Worm (Caenorhabditis elegans) whole organism, late embryonic: ENCODE measurements around the gene F44B9.8.

ENCODE experiments used
- C08G9.2 ChIP-seq: sonication (generic microtip); optimal IDR thresholded peaks from 2 replicates; lab custom pipeline; 2016; ENCODE audit warnings: mild to moderate bottlenecking, missing genetic modification characterization, moderate library complexity, missing compliant biosample characterization
- C38D4.7 ChIP-seq: fragments of 200-800 bp; sonication (Bioruptor generic); optimal IDR thresholded peaks from 2 replicates; lab custom pipeline; 2018; ENCODE audit warnings: mild to moderate bottlenecking, missing genetic modification characterization, moderate library complexity, missing compliant biosample characterization
- K02D7.2 ChIP-seq: sonication (generic microtip); optimal IDR thresholded peaks from 2 replicates; lab custom pipeline; 2017; ENCODE audit warnings: mild to moderate bottlenecking, missing genetic modification characterization, missing compliant biosample characterization
- K09A11.1 ChIP-seq: sonication (generic microtip); optimal IDR thresholded peaks from 2 replicates; lab custom pipeline; 2017; ENCODE audit warnings: antibody characterized with exemption, mild to moderate bottlenecking, missing genetic modification characterization, missing compliant biosample characterization; ENCODE audit not compliant: insufficient read depth
- T23F11.4 ChIP-seq: fragments of 200-800 bp; sonication (Bioruptor generic); optimal IDR thresholded peaks from 2 replicates; lab custom pipeline; 2018; ENCODE audit warnings: mild to moderate bottlenecking, missing genetic modification characterization, missing compliant biosample characterization
- ahr-1 ChIP-seq: sonication (generic microtip); optimal IDR thresholded peaks from 2 replicates; lab custom pipeline; 2016; ENCODE audit warnings: missing genetic modification characterization, missing compliant biosample characterization
- ceh-18 ChIP-seq: sonication (generic microtip); optimal IDR thresholded peaks from 2 replicates; lab custom pipeline; 2016; ENCODE audit warnings: missing genetic modification characterization, missing compliant biosample characterization
- ceh-22 ChIP-seq: sonication (generic microtip); optimal IDR thresholded peaks from 2 replicates; lab custom pipeline; 2017; ENCODE audit warnings: missing biosample characterization, missing genetic modification characterization
- ceh-24 ChIP-seq: sonication (generic microtip); optimal IDR thresholded peaks from 2 replicates; lab custom pipeline; 2016; ENCODE audit warnings: mild to moderate bottlenecking, missing genetic modification characterization, missing compliant biosample characterization
- ceh-30 ChIP-seq: fragments of 150-350 bp; optimal IDR thresholded peaks from 2 replicates; lab custom pipeline; 2014; ENCODE audit warnings: missing biosample characterization, missing genetic modification characterization
- ceh-31 ChIP-seq: sonication (generic microtip); optimal IDR thresholded peaks from 2 replicates; lab custom pipeline; 2016; ENCODE audit warnings: missing genetic modification characterization, missing compliant biosample characterization
- ceh-34 ChIP-seq: sonication (generic microtip); optimal IDR thresholded peaks from 2 replicates; lab custom pipeline; 2016; ENCODE audit warnings: mild to moderate bottlenecking, missing genetic modification characterization, missing compliant biosample characterization
- ceh-45 ChIP-seq: fragments of 200-800 bp; sonication (Bioruptor generic); IDR thresholded peaks from 2 replicates; pipeline ENCODE4 v1.3.6; 2022; ENCODE audit warnings: missing genetic modification reagents, missing genetic modification characterization, missing compliant biosample characterization
- ceh-48 ChIP-seq: sonication (generic microtip); optimal IDR thresholded peaks from 2 replicates; lab custom pipeline; 2016; ENCODE audit warnings: missing genetic modification characterization, inconsistent platforms, missing compliant biosample characterization
- ceh-6 ChIP-seq: fragments of 200-800 bp; sonication (Bioruptor generic); optimal IDR thresholded peaks from 2 replicates; lab custom pipeline; 2018; ENCODE audit warnings: mild to moderate bottlenecking, missing genetic modification characterization, missing compliant biosample characterization
- che-1 ChIP-seq: sonication (generic microtip); optimal IDR thresholded peaks from 2 replicates; lab custom pipeline; 2016; ENCODE audit warnings: mild to moderate bottlenecking, missing genetic modification characterization, missing compliant biosample characterization
- dmd-4 ChIP-seq: sonication (generic microtip); optimal IDR thresholded peaks from 2 replicates; lab custom pipeline; 2016; ENCODE audit warnings: borderline replicate concordance, missing genetic modification characterization, missing compliant biosample characterization
- dve-1 ChIP-seq: sonication (generic microtip); optimal IDR thresholded peaks from 2 replicates; lab custom pipeline; 2017; ENCODE audit warnings: antibody characterized with exemption, mild to moderate bottlenecking, missing genetic modification characterization, missing compliant biosample characterization
- elt-2 ChIP-seq: sonication (generic microtip); optimal IDR thresholded peaks from 2 replicates; lab custom pipeline; 2016; ENCODE audit warnings: missing genetic modification reagents, missing genetic modification characterization, missing compliant biosample characterization
- elt-4 ChIP-seq: sonication (generic microtip); optimal IDR thresholded peaks from 2 replicates; lab custom pipeline; 2016; ENCODE audit warnings: missing genetic modification characterization, missing compliant biosample characterization
- ets-4 ChIP-seq: sonication (generic microtip); optimal IDR thresholded peaks from 2 replicates; lab custom pipeline; 2016; ENCODE audit warnings: missing genetic modification characterization, missing compliant biosample characterization
- eyg-1 ChIP-seq: sonication (generic microtip); optimal IDR thresholded peaks from 2 replicates; lab custom pipeline; 2016; ENCODE audit warnings: missing genotype, missing genetic modification characterization, missing compliant biosample characterization
- fax-1 ChIP-seq: sonication (generic microtip); optimal IDR thresholded peaks from 2 replicates; lab custom pipeline; 2016; ENCODE audit warnings: missing genotype, missing genetic modification characterization, missing compliant biosample characterization
- fkh-10 ChIP-seq: fragments of 150-350 bp; optimal IDR thresholded peaks from 2 replicates; lab custom pipeline; 2014; ENCODE audit warnings: missing biosample characterization, missing genetic modification reagents, missing genetic modification characterization
- fkh-6 ChIP-seq: sonication (generic microtip); optimal IDR thresholded peaks from 2 replicates; lab custom pipeline; 2016; ENCODE audit warnings: missing genetic modification characterization, missing compliant biosample characterization
- hlh-15 ChIP-seq: sonication (generic microtip); optimal IDR thresholded peaks from 2 replicates; lab custom pipeline; 2016; ENCODE audit warnings: missing genetic modification characterization, missing compliant biosample characterization
- hlh-30 ChIP-seq: sonication (generic microtip); optimal IDR thresholded peaks from 2 replicates; lab custom pipeline; 2017; ENCODE audit warnings: antibody characterized with exemption, missing genetic modification characterization, missing compliant biosample characterization; ENCODE audit not compliant: insufficient read depth
- hlh-8 ChIP-seq: sonication (generic microtip); optimal IDR thresholded peaks from 2 replicates; lab custom pipeline; 2016; ENCODE audit warnings: missing genotype, missing genetic modification characterization, missing compliant biosample characterization
- lim-6 ChIP-seq: sonication (generic microtip); optimal IDR thresholded peaks from 2 replicates; lab custom pipeline; 2016; ENCODE audit warnings: missing genetic modification characterization, missing compliant biosample characterization
- lin-11 ChIP-seq: fragments of 200-800 bp; sonication (Bioruptor generic); optimal IDR thresholded peaks from 2 replicates; lab custom pipeline; 2018; ENCODE audit warnings: mild to moderate bottlenecking, missing genetic modification characterization, missing compliant biosample characterization
- madf-2 ChIP-seq: sonication (generic microtip); optimal IDR thresholded peaks from 2 replicates; lab custom pipeline; 2017; ENCODE audit warnings: missing genetic modification characterization, missing compliant biosample characterization
- mec-3 ChIP-seq: sonication (generic microtip); optimal IDR thresholded peaks from 2 replicates; lab custom pipeline; 2016; ENCODE audit warnings: borderline replicate concordance, missing genetic modification characterization, missing compliant biosample characterization
- nfya-1 ChIP-seq: sonication (generic microtip); optimal IDR thresholded peaks from 2 replicates; lab custom pipeline; 2017; ENCODE audit warnings: missing genetic modification characterization, mild to moderate bottlenecking, missing compliant biosample characterization, antibody characterized with exemption, moderate library complexity
- nhr-11 ChIP-seq: fragments of 150-350 bp; optimal IDR thresholded peaks from 2 replicates; lab custom pipeline; 2014; ENCODE audit warnings: missing biosample characterization, missing genetic modification characterization
- npax-4 ChIP-seq: sonication (generic microtip); optimal IDR thresholded peaks from 2 replicates; lab custom pipeline; 2016; ENCODE audit warnings: missing genetic modification characterization, missing compliant biosample characterization
- odd-2 ChIP-seq: sonication (generic microtip); optimal IDR thresholded peaks from 2 replicates; lab custom pipeline; 2017; ENCODE audit warnings: antibody characterized with exemption, mild to moderate bottlenecking, missing genetic modification characterization, missing compliant biosample characterization
- pat-9 ChIP-seq: fragments of 200-800 bp; sonication (Bioruptor generic); optimal IDR thresholded peaks from 2 replicates; lab custom pipeline; 2018; ENCODE audit warnings: mild to moderate bottlenecking, missing genetic modification characterization, moderate library complexity, missing compliant biosample characterization
- pax-1 ChIP-seq: fragments of 150-350 bp; optimal IDR thresholded peaks from 2 replicates; lab custom pipeline; 2014; ENCODE audit warnings: missing biosample characterization, missing genetic modification characterization
- pha-2 ChIP-seq: sonication (generic microtip); optimal IDR thresholded peaks from 2 replicates; lab custom pipeline; 2017; ENCODE audit warnings: mild to moderate bottlenecking, missing genetic modification characterization, missing compliant biosample characterization
- pqm-1 ChIP-seq: sonication (generic microtip); optimal IDR thresholded peaks from 2 replicates; lab custom pipeline; 2016; ENCODE audit warnings: missing genetic modification characterization, missing compliant biosample characterization
- pros-1 ChIP-seq: fragments of 150-350 bp; optimal IDR thresholded peaks from 2 replicates; lab custom pipeline; 2014; ENCODE audit warnings: missing biosample characterization, missing genetic modification reagents, missing genetic modification characterization
- sdc-2 ChIP-seq: sonication (generic microtip); optimal IDR thresholded peaks from 2 replicates; lab custom pipeline; 2016; ENCODE audit warnings: missing genotype, missing genetic modification characterization, missing compliant biosample characterization
- sox-2 ChIP-seq: fragments of 200-800 bp; sonication (Bioruptor generic); IDR thresholded peaks from 2 replicates; pipeline ENCODE4 v1.3.6; 2022; ENCODE audit warnings: missing genetic modification reagents, missing genetic modification characterization, missing compliant biosample characterization
- sox-4 ChIP-seq: sonication (generic microtip); optimal IDR thresholded peaks from 2 replicates; lab custom pipeline; 2017; ENCODE audit warnings: mild to moderate bottlenecking, missing genetic modification characterization, inconsistent platforms, missing compliant biosample characterization
- syd-9 ChIP-seq: sonication (generic microtip); optimal IDR thresholded peaks from 2 replicates; lab custom pipeline; 2016; ENCODE audit warnings: mild to moderate bottlenecking, missing genetic modification characterization, moderate library complexity, missing compliant biosample characterization
- ttx-3 ChIP-seq: sonication (generic microtip); optimal IDR thresholded peaks from 2 replicates; lab custom pipeline; 2016; ENCODE audit warnings: missing genetic modification reagents, missing genetic modification characterization, missing compliant biosample characterization
- unc-3 ChIP-seq, 2 experiments: fragments of 200-800 bp in 1 of 2; sonication (Bioruptor generic) in 1 of 2; sonication (generic microtip) in 1 of 2; conservative IDR thresholded peaks in 1 of 2; optimal IDR thresholded peaks in 1 of 2; 2 replicates each; pipeline versions ENCODE4 v1.3.6 to Lab custom; 2016 to 2022; ENCODE audit warnings: missing compliant biosample characterization in 2 of 2, missing genetic modification characterization in 2 of 2, missing genetic modification reagents in 1 of 2
- unc-42 ChIP-seq: sonication (generic microtip); optimal IDR thresholded peaks from 2 replicates; lab custom pipeline; 2016; ENCODE audit warnings: missing genotype, missing genetic modification characterization, missing compliant biosample characterization
- unc-55 ChIP-seq: sonication (generic microtip); optimal IDR thresholded peaks from 2 replicates; lab custom pipeline; 2017; ENCODE audit warnings: missing biosample characterization, missing genetic modification reagents, missing genetic modification characterization
- zip-5 ChIP-seq: sonication (generic microtip); optimal IDR thresholded peaks from 2 replicates; lab custom pipeline; 2016; ENCODE audit warnings: missing genetic modification characterization, missing compliant biosample characterization
- ztf-16 ChIP-seq: sonication (generic microtip); optimal IDR thresholded peaks from 2 replicates; lab custom pipeline; 2017; ENCODE audit warnings: missing genetic modification characterization, missing compliant biosample characterization

The F44B9.8 gene

DNA sequence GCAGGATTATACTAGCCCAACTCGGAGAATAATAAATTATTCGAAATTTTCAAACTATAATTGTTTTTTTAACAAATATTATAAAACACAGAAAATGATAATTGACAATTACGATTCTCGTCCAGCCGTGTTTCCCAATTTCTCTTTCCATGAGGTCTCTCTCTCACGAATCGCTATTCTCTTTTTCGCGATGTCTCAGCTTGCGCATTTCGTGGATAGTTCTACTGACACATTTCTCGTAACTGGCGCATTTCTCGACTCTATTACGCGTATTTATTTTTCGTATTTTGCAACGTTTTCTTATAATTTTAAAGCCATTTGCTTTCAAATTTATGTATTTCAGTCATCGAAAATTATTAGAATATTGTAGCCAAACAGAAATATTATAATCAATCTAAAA, 14.3 kb upstream of the F44B9.8 start (continued):
- TF ChIP-seq ceh-31 (tag; lab: Kevin White, UChicago), result peak; percentile 100
- TF ChIP-seq fkh-6 (tag; lab: Kevin White, UChicago), result peak; percentile 99
- peak; percentile 99 for TF ChIP-seq pat-9 (tag; lab: Kevin White, UChicago)
- peak; percentile 100 for TF ChIP-seq fax-1 (tag; lab: Kevin White, UChicago)
- peak; percentile 99 for TF ChIP-seq K02D7.2 (tag; lab: Kevin White, UChicago)
- peak; percentile 100 for TF ChIP-seq ttx-3
- peak; percentile 100 for TF ChIP-seq ztf-16 (tag; lab: Kevin White, UChicago)
- peak; percentile 37 for TF ChIP-seq ceh-22 (tag; lab: Kevin White, UChicago)
- TF ChIP-seq ceh-6, result peak; percentile 98
- peak; percentile 100 for TF ChIP-seq hlh-15 (tag; lab: Kevin White, UChicago)
- peak; percentile 98 for TF ChIP-seq C38D4.7 (GFP tag; lab: Kevin White, UChicago)
- TF ChIP-seq K09A11.1 (tag; lab: Kevin White, UChicago), result peak; percentile 88
- peak; percentile 99 for TF ChIP-seq ceh-48 (tag; lab: Kevin White, UChicago)
- TF ChIP-seq pros-1 (tag; lab: Kevin White, UChicago), result peak; percentile 53
- TF ChIP-seq lim-6 (tag; lab: Kevin White, UChicago), result peak; percentile 100
- peak; percentile 96 for TF ChIP-seq che-1 (tag; lab: Kevin White, UChicago)
- TF ChIP-seq hlh-30 (tag; lab: Kevin White, UChicago), result peak; percentile 76
- peak; percentile 23 for TF ChIP-seq unc-55 (GFP tag; lab: Kevin White, UChicago)
- peak; percentile 100 for TF ChIP-seq unc-42 (tag; lab: Kevin White, UChicago)
- TF ChIP-seq ceh-24 (tag; lab: Kevin White, UChicago), result peak; percentile 98
- TF ChIP-seq elt-2 (tag; lab: Kevin White, UChicago), result peak; percentile 100
- peak; percentile 100 for TF ChIP-seq C08G9.2 (tag; lab: Kevin White, UChicago)
- TF ChIP-seq pax-1 (tag; lab: Kevin White, UChicago), result peak; percentile 85
- TF ChIP-seq syd-9 (tag; lab: Kevin White, UChicago), result peak; percentile 100
- peak; percentile 98 for TF ChIP-seq pha-2 (tag; lab: Kevin White, UChicago)
- peak; percentile 100 for TF ChIP-seq ets-4 (tag; lab: Kevin White, UChicago)
- TF ChIP-seq nfya-1 (tag; lab: Kevin White, UChicago), result peak; percentile 98
- TF ChIP-seq hlh-8 (tag; lab: Kevin White, UChicago), result peak; percentile 100
- TF ChIP-seq odd-2, result no peak
- peak; percentile 96 for TF ChIP-seq sdc-2 (tag; lab: Kevin White, UChicago)
- TF ChIP-seq sox-2 (GFP tag; lab: Robert Waterston, UW), result peak; percentile 97
- peak; percentile 98 for TF ChIP-seq dve-1
- peak; percentile 100 for TF ChIP-seq eyg-1
- TF ChIP-seq mec-3 (tag; lab: Kevin White, UChicago), result peak; percentile 100
- TF ChIP-seq npax-4 (tag; lab: Kevin White, UChicago), result peak; percentile 99
- peak; percentile 100 for TF ChIP-seq pqm-1 (tag; lab: Kevin White, UChicago)
- peak; percentile 99 for TF ChIP-seq T23F11.4
- no peak for TF ChIP-seq ceh-30 (tag; lab: Kevin White, UChicago)
- peak; percentile 100 for TF ChIP-seq ceh-45 (GFP tag; lab: Robert Waterston, UW)
- peak; percentile 100 for TF ChIP-seq ceh-34 (tag; lab: Kevin White, UChicago)
- peak; percentile 100 for TF ChIP-seq ceh-18 (tag; lab: Kevin White, UChicago)
- peak; percentile 100 for TF ChIP-seq unc-3 (GFP tag; conservative IDR thresholded peaks at IDR 0.05; lab: Robert Waterston, UW)
- peak; percentile 100 for TF ChIP-seq unc-3 (tag; optimal IDR thresholded peaks at IDR 0.05; lab: Kevin White, UChicago)
- TF ChIP-seq dmd-4 (tag; lab: Kevin White, UChicago), result peak; percentile 100
- TF ChIP-seq sox-4 (tag; lab: Kevin White, UChicago), result peak; percentile 99
- peak; percentile 96 for TF ChIP-seq lin-11 (tag; lab: Kevin White, UChicago)
- TF ChIP-seq elt-4 (tag; lab: Kevin White, UChicago), result peak; percentile 100
- peak; percentile 100 for TF ChIP-seq ahr-1 (tag; lab: Kevin White, UChicago)
- peak; percentile 42 for TF ChIP-seq fkh-10
- peak; percentile 100 for TF ChIP-seq madf-2 (tag; lab: Kevin White, UChicago)
- TF ChIP-seq zip-5 (tag; lab: Kevin White, UChicago), result peak; percentile 100
- TF ChIP-seq nhr-11 (tag; lab: Kevin White, UChicago), result no peak
